Worm (Caenorhabditis elegans): Measurements from ENCODE around the gene C34F6.12.

Gene C34F6.12

DNA sequence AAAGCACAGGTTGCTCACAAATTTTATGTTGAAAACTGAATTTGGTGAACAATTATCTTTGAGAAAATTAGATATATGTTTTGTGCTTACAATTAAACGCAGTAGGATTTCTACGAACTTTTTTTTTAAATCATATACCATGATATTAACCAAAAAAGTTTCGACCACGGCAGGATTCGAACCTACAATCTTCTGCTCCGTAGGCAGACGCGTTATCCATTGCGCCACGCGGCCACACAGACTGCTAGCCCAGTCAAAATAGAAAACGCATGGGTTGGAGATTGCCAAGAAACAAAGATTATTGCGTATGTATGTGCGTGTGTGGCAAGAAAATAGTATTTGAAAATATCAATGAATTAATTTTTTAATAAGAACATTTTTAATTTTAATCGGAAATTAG is 25.9 kb upstream of the C34F6.12 start (continued):
- TF ChIP-seq unc-130 (GFP tag; optimal IDR thresholded peaks at IDR 0.05) (peak; percentile 70), lin-39 (tag; optimal IDR thresholded peaks at IDR 0.05) (no peak), lin-29 (GFP tag; IDR thresholded peaks at IDR 0.05) (no peak), nhr-77 (tag; optimal IDR thresholded peaks at IDR 0.05) (no peak), cey-2 (tag; optimal IDR thresholded peaks at IDR 0.05; ENCODE audit: borderline replicate concordance, insufficient read depth) (no peak), F26F4.8 (GFP tag; conservative IDR thresholded peaks at IDR 0.05) (0 out of 2 replicates have a peak, but pooled peaks have one; percentile 35), nhr-10 (tag; optimal IDR thresholded peaks at IDR 0.05) (no peak), unc-62 (GFP tag; optimal IDR thresholded peaks at IDR 0.05 in 1 of 2) (no peak), unc-62 (tag; optimal IDR thresholded peaks at IDR 0.05) (no peak), ceh-44 (GFP tag; IDR thresholded peaks at IDR 0.05) (peak; percentile 33; the same call in 1 of the 2 replicates), Y5F2A.4 (GFP tag; optimal IDR thresholded peaks at IDR 0.05) (peak; percentile 59), nhr-237 (tag; optimal IDR thresholded peaks at IDR 0.05) (no peak), ceh-28 (tag; optimal IDR thresholded peaks at IDR 0.05) (no peak), F10B5.3 (tag; optimal IDR thresholded peaks at IDR 0.05) (peak; percentile 53), attf-4 (tag; optimal IDR thresholded peaks at IDR 0.05) (no peak), ceh-62 (tag; optimal IDR thresholded peaks at IDR 0.05) (no peak), F37D6.2 (tag; optimal IDR thresholded peaks at IDR 0.05) (peak; percentile 33), ZK337.2 (GFP tag; IDR thresholded peaks at IDR 0.05) (no peak), zag-1 (tag; optimal IDR thresholded peaks at IDR 0.05) (no peak), zip-2 (tag; optimal IDR thresholded peaks at IDR 0.05) (peak; percentile 72), D1046.2 (GFP tag; IDR thresholded peaks at IDR 0.05) (no peak), vab-7 (GFP tag; IDR thresholded peaks at IDR 0.05) (peak; percentile 73), nhr-41 (GFP tag; IDR thresholded peaks at IDR 0.05) (0 out of 2 replicates have a peak, but pooled peaks have one; percentile 71), nhr-28 (tag; optimal IDR thresholded peaks at IDR 0.05) (peak; percentile 25), T20F7.1 (GFP tag; optimal IDR thresholded peaks at IDR 0.05) (peak; percentile 1), hmg-1.1 (GFP tag; IDR thresholded peaks at IDR 0.05) (peak; percentile 80), nhr-76 (tag; optimal IDR thresholded peaks at IDR 0.05) (no peak), fkh-10 (GFP tag; optimal IDR thresholded peaks at IDR 0.05) (no peak), nhr-42 (GFP tag; IDR thresholded peaks at IDR 0.05) (no peak), sdz-12 (GFP tag; optimal IDR thresholded peaks at IDR 0.05) (peak; percentile 30), spr-3 (GFP tag; optimal IDR thresholded peaks at IDR 0.05) (no peak), lir-3 (tag; optimal IDR thresholded peaks at IDR 0.05) (peak; percentile 52), aha-1 (tag) (no peak), lin-15B (tag; optimal IDR thresholded peaks at IDR 0.05) (no peak), nhr-11 (tag; optimal IDR thresholded peaks at IDR 0.05) (no peak), unc-39 (tag; optimal IDR thresholded peaks at IDR 0.05) (no peak), T26A8.4 (GFP tag; IDR thresholded peaks at IDR 0.05) (no peak), dmd-8 (GFP tag; IDR thresholded peaks at IDR 0.05) (no peak), egl-43 (GFP tag; IDR thresholded peaks at IDR 0.05) (no peak), hlh-30 (tag; optimal IDR thresholded peaks at IDR 0.05; ENCODE audit: insufficient read depth) (peak; percentile 50), daf-12 (tag; optimal IDR thresholded peaks at IDR 0.05) (no peak), set-16 (GFP tag; IDR thresholded peaks at IDR 0.05) (no peak), saeg-2 (GFP tag; IDR thresholded peaks at IDR 0.05) (no peak), Y75B8A.6 (GFP tag; IDR thresholded peaks at IDR 0.05) (0 out of 2 replicates have a peak, but pooled peaks have one; percentile 76), nhr-6 (tag; optimal IDR thresholded peaks at IDR 0.05) (peak; percentile 12), ctbp-1 (GFP tag; IDR thresholded peaks at IDR 0.05) (peak; percentile 62), tra-1 (GFP tag; IDR thresholded peaks at IDR 0.05) (peak; percentile 67; the same call in 1 of the 2 replicates), F44E2.7 (GFP tag; IDR thresholded peaks at IDR 0.05) (no peak), hif-1 (tag; optimal IDR thresholded peaks at IDR 0.05) (peak in 1 of 2 experiments; percentile 47), jun-1 (tag; optimal IDR thresholded peaks at IDR 0.05) (no peak), fos-1 (tag; optimal IDR thresholded peaks at IDR 0.05) (no peak), skn-1 (tag; optimal IDR thresholded peaks at IDR 0.05) (no peak), ceh-32 (tag; optimal IDR thresholded peaks at IDR 0.05; ENCODE audit: poor library complexity) (no peak)

Data from whole organism, L4 larva.